Fruit fly (Drosophila melanogaster): ENCODE measurements around the gene Cralbp.

Cralbp gene

DNA sequence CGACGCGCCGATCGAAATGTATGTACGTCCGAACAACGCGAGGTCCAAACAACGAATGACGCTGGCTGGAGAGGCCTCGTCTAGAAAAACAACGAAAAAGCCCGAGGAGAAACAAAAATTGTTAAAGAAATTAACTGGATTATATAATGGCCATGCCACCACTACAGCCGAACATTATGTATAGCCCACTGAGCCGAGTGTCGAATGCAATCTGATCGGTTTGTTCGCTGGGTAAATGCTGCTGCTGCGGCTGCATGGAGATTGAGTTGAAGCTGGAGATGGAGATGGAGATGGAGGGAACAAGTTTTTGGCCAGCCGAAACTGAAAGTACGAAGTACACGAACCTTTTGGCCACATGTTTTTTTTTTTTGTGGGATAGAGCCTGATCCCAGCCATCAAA, at the start of gene Cralbp:
Cralbp (minus strand) TSS at position 115 of the 400 bp plus-strand sequence.
- TF ChIP-seq CTCF (optimal IDR thresholded peaks at IDR 0.05) (no peak), CG8478 (optimal IDR thresholded peaks at IDR 0.05) (no peak)

DNA sequence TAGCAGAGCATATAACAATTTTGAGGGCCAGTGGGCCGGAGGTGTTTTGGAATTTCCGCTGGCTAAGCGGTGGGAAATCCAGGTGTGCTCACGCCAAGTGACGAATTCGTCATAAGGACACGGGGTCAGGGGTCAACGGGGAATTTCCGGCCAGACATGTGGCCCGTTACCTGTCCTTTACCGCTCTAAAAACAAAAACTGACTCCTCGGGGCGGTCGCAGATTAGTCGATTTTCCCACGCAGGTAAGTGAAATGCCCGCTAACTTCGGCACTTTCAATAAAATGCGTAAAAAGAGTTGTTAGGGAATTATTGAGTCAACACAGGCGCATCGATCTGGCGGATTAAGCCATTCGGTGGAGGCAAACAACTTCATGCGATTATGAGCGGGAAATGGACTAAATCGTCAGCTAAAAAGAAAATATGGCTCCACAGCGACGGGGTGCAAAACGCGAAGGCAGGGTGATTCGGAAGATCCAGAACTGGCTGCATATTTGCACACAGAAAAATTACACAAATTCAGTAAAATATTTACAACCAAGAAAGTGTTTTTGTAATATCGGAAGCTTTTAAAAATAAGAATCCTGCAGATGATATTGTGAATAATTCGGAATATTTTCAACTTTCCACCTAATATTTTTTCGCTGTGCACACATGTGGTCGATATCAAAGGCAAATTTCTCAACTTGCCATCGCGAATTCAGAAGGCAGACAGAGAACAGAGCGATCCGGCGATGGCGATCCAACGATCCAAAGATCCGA, 49.5 kb upstream of the Cralbp start:
- TF ChIP-seq CG8478 (optimal IDR thresholded peaks at IDR 0.05): no peak
- no peak for TF ChIP-seq CTCF (optimal IDR thresholded peaks at IDR 0.05)

- TF ChIP-seq CTCF (optimal IDR thresholded peaks at IDR 0.05) (no peak), CG8478 (optimal IDR thresholded peaks at IDR 0.05) (no peak)
Measured at dm6 chr3L:5835431-5835830, 48.9 kb upstream of the Cralbp start.

- no peak for TF ChIP-seq CG8478 (optimal IDR thresholded peaks at IDR 0.05)
- TF ChIP-seq CTCF (optimal IDR thresholded peaks at IDR 0.05): no peak
Measured at dm6 chr3L:5834798-5835197, 48.3 kb upstream of the Cralbp start.

DNA sequence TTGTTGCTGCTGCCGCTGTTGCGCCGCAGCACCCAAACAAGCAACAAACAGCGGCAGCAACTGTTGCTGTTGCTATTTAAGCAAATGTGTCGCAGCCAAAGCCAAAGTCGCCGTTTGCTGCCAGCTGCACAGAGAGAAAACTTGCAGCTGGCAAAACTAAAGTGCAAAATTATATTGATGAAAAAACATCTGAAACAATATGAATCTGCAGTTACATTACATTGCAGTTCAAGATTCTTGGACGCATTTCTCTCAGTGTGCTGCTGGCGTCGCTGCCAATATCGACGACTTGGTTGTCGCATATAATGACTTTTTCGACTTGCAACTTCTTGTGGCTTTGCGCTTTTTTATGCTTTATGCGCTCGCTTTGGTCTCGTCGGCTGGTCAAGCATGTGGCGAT, 47.7 kb upstream of the Cralbp start:
- TF ChIP-seq CG8478 (optimal IDR thresholded peaks at IDR 0.05) (no peak), CTCF (optimal IDR thresholded peaks at IDR 0.05) (no peak)

dm6 chr3L:5833761-5834160, 47.2 kb upstream of the Cralbp start:
- TF ChIP-seq CG8478 (optimal IDR thresholded peaks at IDR 0.05): no peak
- no peak for TF ChIP-seq CTCF (optimal IDR thresholded peaks at IDR 0.05)

DNA sequence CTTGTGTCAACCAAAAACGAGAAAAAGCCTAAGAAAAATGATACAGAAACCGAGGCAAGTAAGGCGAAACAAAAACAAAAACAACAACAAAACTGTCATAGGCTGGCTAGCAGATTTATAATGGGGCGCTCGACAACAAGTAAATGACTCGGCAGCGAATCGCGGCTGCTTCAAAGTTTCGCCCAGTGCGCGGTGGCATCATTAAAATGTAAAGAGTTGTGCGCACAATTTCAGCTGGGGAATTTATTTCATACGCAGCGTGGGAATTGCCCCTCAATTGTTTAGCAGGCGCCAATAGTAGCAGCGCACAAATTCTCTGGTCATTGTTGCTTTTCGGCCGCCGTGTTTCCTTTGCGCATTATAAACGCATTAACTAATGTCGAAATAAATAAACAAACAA, 45.4 kb upstream of the Cralbp start:
- TF ChIP-seq CG8478 (optimal IDR thresholded peaks at IDR 0.05) (no peak), CTCF (optimal IDR thresholded peaks at IDR 0.05) (no peak)

- TF ChIP-seq CG8478 (optimal IDR thresholded peaks at IDR 0.05) (no peak), CTCF (optimal IDR thresholded peaks at IDR 0.05) (no peak)
Measured at dm6 chr3L:5830649-5831048, 44.1 kb upstream of the Cralbp start.

- TF ChIP-seq CG8478 (optimal IDR thresholded peaks at IDR 0.05) (no peak), CTCF (optimal IDR thresholded peaks at IDR 0.05) (no peak)
Measured at dm6 chr3L:5828684-5829083, 42.2 kb upstream of the Cralbp start.

DNA sequence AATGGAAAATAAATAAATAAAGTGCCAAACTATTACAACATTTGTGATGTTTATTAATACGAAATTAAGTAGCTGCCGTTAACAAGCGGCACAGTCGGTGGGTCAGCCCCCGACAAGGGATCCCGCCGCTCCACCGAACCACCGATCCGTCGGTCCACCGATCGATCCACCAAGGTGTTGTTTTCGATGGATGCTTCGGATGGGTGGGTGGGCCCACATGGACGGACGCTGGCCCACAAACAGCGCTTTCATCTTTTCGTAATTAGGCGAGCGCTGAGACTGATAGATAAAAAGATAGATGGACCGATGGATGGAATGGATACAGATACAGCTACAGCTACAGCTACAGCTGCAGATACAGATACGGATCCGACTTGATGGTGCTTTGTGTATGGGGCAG, 41.8 kb upstream of the Cralbp start:
- no peak for TF ChIP-seq CTCF (optimal IDR thresholded peaks at IDR 0.05)
- TF ChIP-seq CG8478 (optimal IDR thresholded peaks at IDR 0.05): no peak

DNA sequence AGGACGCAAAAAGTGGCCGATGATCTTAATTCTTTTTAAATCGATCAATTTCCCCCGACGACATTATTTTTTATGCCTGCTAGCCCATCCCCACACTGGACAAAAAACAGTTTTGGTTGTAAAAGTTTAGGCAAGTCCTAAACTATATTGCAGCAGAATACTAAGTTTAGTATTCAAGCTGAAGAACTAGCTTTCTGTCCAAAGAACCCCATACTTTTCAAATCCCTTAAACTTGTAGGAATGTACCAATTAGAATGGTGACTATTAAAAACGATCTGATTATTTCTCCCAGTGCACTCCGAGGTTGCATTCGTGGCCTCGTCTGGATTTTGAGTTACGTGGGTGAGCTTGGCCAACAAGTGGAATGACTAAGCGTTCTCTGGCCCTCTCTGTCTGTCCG, 39.0 kb upstream of the Cralbp start:
- TF ChIP-seq CG8478 (optimal IDR thresholded peaks at IDR 0.05) (no peak), CTCF (optimal IDR thresholded peaks at IDR 0.05) (no peak)

DNA sequence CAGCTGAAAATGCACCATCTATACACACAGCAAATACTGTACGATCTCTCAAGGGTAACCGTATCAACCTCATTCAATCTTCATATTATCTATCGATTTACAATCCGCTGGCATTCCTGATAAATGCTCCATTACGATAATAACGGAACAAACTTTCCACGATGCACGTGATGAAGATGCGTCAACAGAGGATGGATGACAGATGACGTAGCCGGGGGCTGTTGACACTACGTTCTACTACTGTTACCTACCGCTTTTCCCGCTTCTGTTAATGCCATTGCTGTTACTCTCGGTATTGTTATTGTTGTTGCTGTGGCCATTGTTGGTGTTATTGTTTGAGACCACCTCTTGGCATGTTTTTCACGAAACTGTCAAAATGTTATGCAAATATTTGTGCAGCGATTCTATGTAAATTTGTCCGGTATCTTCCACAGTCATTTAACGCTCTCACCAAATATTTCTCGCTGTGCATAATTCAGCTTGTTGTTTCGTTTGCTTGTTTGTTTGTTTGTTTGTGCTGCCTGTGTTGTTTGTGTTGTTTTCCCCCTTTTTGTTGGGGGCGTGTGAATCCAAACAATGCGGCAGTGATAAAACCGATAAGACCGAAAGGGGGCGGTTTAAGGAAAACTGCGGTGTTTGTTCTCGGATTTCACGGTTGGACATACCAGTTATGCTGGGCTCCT, 37.4 kb upstream of the Cralbp start:
- TF ChIP-seq CTCF (optimal IDR thresholded peaks at IDR 0.05): no peak
- no peak for TF ChIP-seq CG8478 (optimal IDR thresholded peaks at IDR 0.05)

- TF ChIP-seq CG8478 (optimal IDR thresholded peaks at IDR 0.05): no peak
- TF ChIP-seq CTCF (optimal IDR thresholded peaks at IDR 0.05): no peak
Measured at dm6 chr3L:5821506-5821905, 35.0 kb upstream of the Cralbp start.

DNA sequence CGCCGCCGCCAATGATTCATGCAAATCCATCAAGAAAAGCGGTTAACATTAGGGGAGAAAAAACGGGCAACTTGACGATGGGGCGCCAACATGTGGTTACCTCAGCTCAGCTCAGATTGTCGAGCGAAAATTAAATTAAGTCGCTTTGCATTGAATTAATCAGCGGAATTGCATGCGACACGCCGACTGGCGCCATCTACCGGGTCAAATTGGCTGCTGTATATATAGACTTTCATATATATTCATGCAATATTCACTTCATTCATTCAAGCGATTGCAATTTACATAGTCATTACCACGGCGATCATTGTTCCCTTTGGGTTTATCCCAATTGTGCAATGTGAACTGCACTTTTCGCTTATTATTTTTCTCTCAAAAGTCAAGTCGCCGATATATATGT, 34.3 kb upstream of the Cralbp start:
- TF ChIP-seq CG8478 (optimal IDR thresholded peaks at IDR 0.05) (no peak), CTCF (optimal IDR thresholded peaks at IDR 0.05) (peak; percentile 65 to 69)

DNA sequence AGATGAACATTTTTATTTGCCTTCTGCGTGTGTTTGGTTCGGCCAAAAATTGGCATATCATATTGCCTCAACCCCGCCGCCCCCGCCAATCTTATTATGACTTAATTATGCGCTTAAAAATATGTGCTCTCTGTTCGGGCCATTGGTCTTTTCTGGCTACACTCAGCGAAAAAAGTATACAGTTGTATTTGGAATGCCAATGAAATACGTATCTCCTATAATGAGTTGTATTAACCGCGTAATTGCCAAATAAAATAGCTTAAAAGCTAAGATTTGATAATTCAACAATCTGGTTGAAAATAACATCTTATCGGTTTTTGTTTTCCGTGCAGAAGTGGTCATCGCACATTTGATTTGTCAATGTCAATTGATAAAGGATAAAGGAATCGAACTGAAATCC, 33.5 kb upstream of the Cralbp start:
- TF ChIP-seq CTCF (optimal IDR thresholded peaks at IDR 0.05) (no peak), CG8478 (optimal IDR thresholded peaks at IDR 0.05) (no peak)

DNA sequence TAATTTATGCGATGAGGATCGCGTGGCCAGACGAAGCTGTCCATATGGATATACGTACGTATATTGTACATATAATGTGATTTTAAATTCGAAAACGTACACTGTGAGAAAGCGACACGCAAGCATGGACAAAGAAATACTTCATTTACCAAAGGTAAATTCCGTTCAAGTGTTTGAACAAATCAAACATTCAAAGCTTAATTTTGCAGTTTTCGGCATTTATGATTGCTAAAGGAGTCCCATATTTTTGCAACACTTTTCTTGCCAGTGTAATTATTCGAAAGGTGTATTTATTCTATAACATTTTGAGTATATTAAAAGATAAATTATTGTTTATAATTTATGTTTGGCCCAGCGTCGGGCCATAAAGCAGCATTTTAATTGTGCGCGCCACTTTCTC, 32.8 kb upstream of the Cralbp start:
- no peak for TF ChIP-seq CG8478 (optimal IDR thresholded peaks at IDR 0.05)
- TF ChIP-seq CTCF (optimal IDR thresholded peaks at IDR 0.05): no peak

Measured in S2 (cell line).